Worm (Caenorhabditis elegans) whole organism, L1 larva: Measurements from ENCODE around the gene K04C2.2.

Source experiments
- C04F5.9 ChIP-seq: sonication (generic microtip); optimal IDR thresholded peaks from 2 replicates; lab custom pipeline; 2016; ENCODE audit warnings: missing genetic modification characterization, missing compliant biosample characterization
- Y116A8C.19 ChIP-seq: sonication (generic microtip); optimal IDR thresholded peaks from 2 replicates; lab custom pipeline; 2016; ENCODE audit warnings: missing compliant biosample characterization, missing genetic modification characterization, borderline replicate concordance
- alr-1 ChIP-seq: fragments of 200-800 bp; sonication (Bioruptor generic); optimal IDR thresholded peaks from 2 replicates; lab custom pipeline; 2018; ENCODE audit warnings: borderline replicate concordance, mild to moderate bottlenecking, missing genetic modification characterization, missing compliant biosample characterization
- blmp-1 ChIP-seq: fragments of 150-350 bp; optimal IDR thresholded peaks from 2 replicates; lab custom pipeline; 2014; ENCODE audit warnings: missing biosample characterization, missing genetic modification characterization
- ceh-63 ChIP-seq: fragments of 200-800 bp; sonication (Bioruptor generic); optimal IDR thresholded peaks from 2 replicates; lab custom pipeline; 2018; ENCODE audit warnings: mild to moderate bottlenecking, missing genetic modification characterization, missing compliant biosample characterization
- ceh-8 ChIP-seq: fragments of 200-800 bp; sonication (Bioruptor generic); optimal IDR thresholded peaks from 2 replicates; lab custom pipeline; 2018; ENCODE audit warnings: mild to moderate bottlenecking, missing genetic modification characterization, moderate library complexity, missing compliant biosample characterization
- ceh-90 ChIP-seq: sonication (generic microtip); optimal IDR thresholded peaks from 2 replicates; lab custom pipeline; 2016; ENCODE audit warnings: missing genetic modification characterization, missing compliant biosample characterization
- ces-1 ChIP-seq: fragments of 150-350 bp; optimal IDR thresholded peaks from 2 replicates; lab custom pipeline; 2014; ENCODE audit warnings: missing biosample characterization, missing genetic modification reagents, missing genetic modification characterization
- egl-13 ChIP-seq: sonication (generic microtip); optimal IDR thresholded peaks from 2 replicates; lab custom pipeline; 2016; ENCODE audit warnings: missing genotype, missing genetic modification reagents, missing genetic modification characterization, missing compliant biosample characterization
- egl-27 ChIP-seq, 2 experiments: fragments of 150-350 bp in 1 of 2; sonication (generic microtip); optimal IDR thresholded peaks; 3 replicates each; lab custom pipeline; 2017 to 2018; ENCODE audit warnings: missing biosample characterization in 2 of 2, missing genetic modification characterization in 2 of 2, missing genetic modification reagents in 2 of 2
- elt-3 ChIP-seq, 6 experiments: fragments of 150-350 bp in 1 of 6; sonication (generic microtip); optimal IDR thresholded peaks; 2 replicates each; lab custom pipeline; 2017 to 2018; ENCODE audit warnings: missing biosample characterization in 6 of 6, missing genetic modification characterization in 6 of 6, inconsistent platforms in 1 of 6
- fkh-4 ChIP-seq: sonication (generic microtip); optimal IDR thresholded peaks from 2 replicates; lab custom pipeline; 2016; ENCODE audit warnings: missing compliant biosample characterization, missing genetic modification characterization, borderline replicate concordance
- fkh-8 ChIP-seq: sonication (generic microtip); optimal IDR thresholded peaks from 2 replicates; lab custom pipeline; 2016; ENCODE audit warnings: mild to moderate bottlenecking, missing genetic modification characterization, missing compliant biosample characterization
- fos-1 ChIP-seq: fragments of 150-350 bp; optimal IDR thresholded peaks from 2 replicates; lab custom pipeline; 2014; ENCODE audit warnings: missing biosample characterization, missing genetic modification characterization
- grh-1 ChIP-seq: fragments of 200-800 bp; sonication (Bioruptor generic); IDR thresholded peaks from 2 replicates; pipeline ENCODE4 v1.3.6; 2022; ENCODE audit warnings: missing genetic modification reagents, missing genetic modification characterization, missing compliant biosample characterization
- hlh-4 ChIP-seq: sonication (generic microtip); optimal IDR thresholded peaks from 2 replicates; lab custom pipeline; 2016; ENCODE audit warnings: mild to moderate bottlenecking, missing genetic modification characterization, missing compliant biosample characterization
- hpl-2 ChIP-seq: fragments of 150-350 bp; optimal IDR thresholded peaks from 2 replicates; lab custom pipeline; 2014; ENCODE audit warnings: missing biosample characterization, missing genetic modification reagents, missing genetic modification characterization
- isw-1 ChIP-seq: fragments of 200-800 bp; sonication (Bioruptor generic); IDR thresholded peaks from 2 replicates; pipeline ENCODE4 v1.3.6; 2022; ENCODE audit warnings: missing genetic modification characterization, missing compliant biosample characterization
- jun-1 ChIP-seq: fragments of 150-350 bp; optimal IDR thresholded peaks from 2 replicates; lab custom pipeline; 2014; ENCODE audit warnings: missing biosample characterization, missing genetic modification reagents, missing genetic modification characterization
- lin-13 ChIP-seq: fragments of 150-350 bp; optimal IDR thresholded peaks from 2 replicates; lab custom pipeline; 2014; ENCODE audit warnings: missing biosample characterization, missing genetic modification reagents, missing genetic modification characterization
- lin-14 ChIP-seq: fragments of 200-800 bp; sonication (Bioruptor generic); optimal IDR thresholded peaks from 2 replicates; lab custom pipeline; 2018; ENCODE audit warnings: mild to moderate bottlenecking, missing genetic modification characterization, moderate library complexity, missing compliant biosample characterization
- lin-39 ChIP-seq: fragments of 150-350 bp; optimal IDR thresholded peaks from 2 replicates; lab custom pipeline; 2014; ENCODE audit warnings: missing biosample characterization, missing genetic modification reagents, missing genetic modification characterization
- lsy-2 ChIP-seq, 2 experiments: fragments of 150-350 bp; optimal IDR thresholded peaks; 2 replicates each; lab custom pipeline; 2014; ENCODE audit warnings: missing biosample characterization in 2 of 2, missing genetic modification characterization in 2 of 2
- mab-9 ChIP-seq: fragments of 200-800 bp; sonication (Bioruptor generic); IDR thresholded peaks from 2 replicates; pipeline ENCODE4 v1.3.6; 2022; ENCODE audit warnings: missing genetic modification reagents, missing genetic modification characterization, missing compliant biosample characterization
- mdl-1 ChIP-seq, 2 experiments: fragments of 150-350 bp; optimal IDR thresholded peaks; 2 replicates each; lab custom pipeline; 2014 to 2017; ENCODE audit warnings: missing biosample characterization in 2 of 2, missing genetic modification characterization in 2 of 2, inconsistent platforms in 1 of 2
- mep-1 ChIP-seq: fragments of 150-350 bp; optimal IDR thresholded peaks from 2 replicates; lab custom pipeline; 2014; ENCODE audit warnings: missing biosample characterization, missing genetic modification characterization
- nhr-11 ChIP-seq: fragments of 150-350 bp; optimal IDR thresholded peaks from 2 replicates; lab custom pipeline; 2014; ENCODE audit warnings: missing biosample characterization, missing genetic modification characterization
- nhr-12 ChIP-seq: sonication (generic microtip); optimal IDR thresholded peaks from 2 replicates; lab custom pipeline; 2017; ENCODE audit warnings: missing biosample characterization, missing genetic modification characterization
- nhr-19 ChIP-seq: fragments of 200-800 bp; sonication (Bioruptor generic); conservative IDR thresholded peaks from 2 replicates; pipeline ENCODE4 v1.3.6; 2022; ENCODE audit warnings: missing genetic modification characterization, missing compliant biosample characterization
- nhr-20 ChIP-seq: sonication (generic microtip); optimal IDR thresholded peaks from 2 replicates; lab custom pipeline; 2016; ENCODE audit warnings: mild to moderate bottlenecking, missing genetic modification characterization, missing compliant biosample characterization
- nhr-237 ChIP-seq: fragments of 150-350 bp; optimal IDR thresholded peaks from 2 replicates; lab custom pipeline; 2014; ENCODE audit warnings: missing biosample characterization, missing genetic modification characterization
- nhr-28 ChIP-seq: fragments of 150-350 bp; optimal IDR thresholded peaks from 2 replicates; lab custom pipeline; 2014; ENCODE audit warnings: missing biosample characterization, missing genetic modification characterization
- nhr-47 ChIP-seq: sonication (generic microtip); optimal IDR thresholded peaks from 2 replicates; lab custom pipeline; 2016; ENCODE audit warnings: mild to moderate bottlenecking, missing genetic modification characterization, moderate library complexity, missing compliant biosample characterization
- nhr-71 ChIP-seq: sonication (generic microtip); optimal IDR thresholded peaks from 2 replicates; lab custom pipeline; 2016; ENCODE audit warnings: mild to moderate bottlenecking, missing genetic modification characterization, moderate library complexity, missing compliant biosample characterization
- nhr-76 ChIP-seq: sonication (generic microtip); optimal IDR thresholded peaks from 2 replicates; lab custom pipeline; 2017; ENCODE audit warnings: missing biosample characterization, missing genetic modification characterization
- nhr-77 ChIP-seq: fragments of 150-350 bp; optimal IDR thresholded peaks from 2 replicates; lab custom pipeline; 2014; ENCODE audit warnings: missing biosample characterization, missing genetic modification characterization
- nhr-90 ChIP-seq: sonication (generic microtip); optimal IDR thresholded peaks from 2 replicates; lab custom pipeline; 2016; ENCODE audit warnings: mild to moderate bottlenecking, missing genetic modification characterization, missing compliant biosample characterization; ENCODE audit not compliant: poor library complexity
- pax-3 ChIP-seq: fragments of 200-800 bp; sonication (Bioruptor generic); optimal IDR thresholded peaks from 2 replicates; lab custom pipeline; 2018; ENCODE audit warnings: mild to moderate bottlenecking, missing genetic modification characterization, moderate library complexity, missing compliant biosample characterization
- pqm-1 ChIP-seq: sonication (generic microtip); optimal IDR thresholded peaks from 3 replicates; lab custom pipeline; 2017; ENCODE audit warnings: missing biosample characterization, missing genetic modification characterization
- rnt-1 ChIP-seq: sonication (generic microtip); optimal IDR thresholded peaks from 2 replicates; lab custom pipeline; 2016; ENCODE audit warnings: mild to moderate bottlenecking, missing genetic modification characterization, moderate library complexity, missing compliant biosample characterization
- skn-1 ChIP-seq: fragments of 150-350 bp; optimal IDR thresholded peaks from 2 replicates; lab custom pipeline; 2014; ENCODE audit warnings: missing biosample characterization, missing genetic modification characterization
- snu-23 ChIP-seq: sonication (generic microtip); optimal IDR thresholded peaks from 2 replicates; lab custom pipeline; 2016; ENCODE audit warnings: missing genetic modification characterization, missing compliant biosample characterization
- sptf-1 ChIP-seq: fragments of 150-350 bp; optimal IDR thresholded peaks from 2 replicates; lab custom pipeline; 2014; ENCODE audit warnings: missing biosample characterization, missing genetic modification characterization
- sup-37 ChIP-seq: fragments of 200-800 bp; sonication (Bioruptor generic); optimal IDR thresholded peaks from 2 replicates; lab custom pipeline; 2018; ENCODE audit warnings: mild to moderate bottlenecking, missing genetic modification characterization, missing compliant biosample characterization
- swsn-7 ChIP-seq: sonication (generic microtip); optimal IDR thresholded peaks from 2 replicates; lab custom pipeline; 2016; ENCODE audit warnings: missing genetic modification characterization, missing compliant biosample characterization
- tbx-2 ChIP-seq: sonication (generic microtip); optimal IDR thresholded peaks from 2 replicates; lab custom pipeline; 2016; ENCODE audit warnings: missing genetic modification characterization, missing compliant biosample characterization
- tlp-1 ChIP-seq: fragments of 150-350 bp; optimal IDR thresholded peaks from 2 replicates; lab custom pipeline; 2014; ENCODE audit warnings: missing biosample characterization, missing genetic modification characterization
- unc-130 ChIP-seq: fragments of 150-350 bp; optimal IDR thresholded peaks from 2 replicates; lab custom pipeline; 2017; ENCODE audit warnings: missing biosample characterization, missing genetic modification characterization, inconsistent platforms
- unc-30 ChIP-seq: sonication (generic microtip); optimal IDR thresholded peaks from 2 replicates; lab custom pipeline; 2017; ENCODE audit warnings: missing biosample characterization, missing genetic modification characterization
- unc-98 ChIP-seq: fragments of 200-800 bp; sonication (Bioruptor generic); IDR thresholded peaks from 2 replicates; pipeline ENCODE4 v1.3.6; 2022; ENCODE audit warnings: missing genetic modification characterization, missing compliant biosample characterization
- vab-15 ChIP-seq: sonication (generic microtip); optimal IDR thresholded peaks from 2 replicates; lab custom pipeline; 2017; ENCODE audit warnings: missing genotype, mild to moderate bottlenecking, missing genetic modification characterization, missing compliant biosample characterization
- zag-1 ChIP-seq: fragments of 150-350 bp; optimal IDR thresholded peaks from 2 replicates; lab custom pipeline; 2014; ENCODE audit warnings: missing biosample characterization, missing genetic modification characterization
- ztf-11 ChIP-seq, 2 experiments: sonication (generic microtip); optimal IDR thresholded peaks; 2 replicates each; lab custom pipeline; 2016 to 2017; ENCODE audit warnings: missing genetic modification characterization in 2 of 2, missing biosample characterization in 1 of 2, missing compliant biosample characterization in 1 of 2
- ztf-4 ChIP-seq: fragments of 150-350 bp; optimal IDR thresholded peaks from 2 replicates; lab custom pipeline; 2014; ENCODE audit warnings: missing biosample characterization, missing genetic modification characterization

K04C2.2 gene

DNA sequence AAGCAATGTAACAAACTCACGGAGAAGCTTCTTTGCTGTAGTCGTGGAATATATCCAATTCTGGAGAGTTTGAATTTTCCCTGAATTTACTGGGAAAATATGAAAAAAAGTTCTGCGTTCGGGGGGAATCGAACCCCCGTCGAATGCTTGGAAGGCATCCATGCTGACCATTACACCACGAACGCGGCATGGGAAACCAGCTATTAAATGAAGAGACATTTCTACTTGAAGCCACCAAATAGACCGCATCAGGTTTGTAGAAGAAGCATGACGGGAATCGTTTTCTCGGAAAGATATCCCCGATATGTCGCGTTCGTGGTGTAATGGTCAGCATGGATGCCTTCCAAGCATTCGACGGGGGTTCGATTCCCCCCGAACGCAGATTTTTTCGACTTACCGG lies 1.1 kb upstream of the K04C2.2 start (continued):
- TF ChIP-seq pqm-1 (tag; lab: Kevin White, UChicago) = no peak
- no peak for TF ChIP-seq nhr-76
- TF ChIP-seq Y116A8C.19 (tag; lab: Kevin White, UChicago) = no peak
- TF ChIP-seq ceh-90 (tag; lab: Kevin White, UChicago) = no peak
- no peak for TF ChIP-seq tlp-1 (tag; lab: Kevin White, UChicago)
- no peak for TF ChIP-seq fos-1 (tag; lab: Kevin White, UChicago)
- TF ChIP-seq blmp-1 (tag; lab: Kevin White, UChicago) = no peak
- TF ChIP-seq snu-23 (GFP tag; lab: Kevin White, UChicago) = peak; percentile 31
- no peak for TF ChIP-seq hlh-4 (tag; lab: Kevin White, UChicago)
- TF ChIP-seq zag-1 (tag; lab: Kevin White, UChicago) = no peak
- TF ChIP-seq nhr-47 (tag; lab: Kevin White, UChicago) = peak; percentile 22
- peak; percentile 4 for TF ChIP-seq nhr-20
- no peak for TF ChIP-seq isw-1 (GFP tag; lab: Robert Waterston, UW)
- no peak for TF ChIP-seq unc-98 (GFP tag; lab: Robert Waterston, UW)
- TF ChIP-seq lin-14 = no peak
- no peak for TF ChIP-seq ces-1 (GFP tag; lab: Kevin White, UChicago)
- no peak for TF ChIP-seq tbx-2
- no peak for TF ChIP-seq nhr-28
- TF ChIP-seq lin-39 (tag; lab: Kevin White, UChicago) = no peak
- TF ChIP-seq skn-1 (tag; lab: Kevin White, UChicago) = no peak
- TF ChIP-seq alr-1 (tag; lab: Kevin White, UChicago) = no peak
- peak; percentile 16 for TF ChIP-seq rnt-1 (tag; lab: Kevin White, UChicago)
- TF ChIP-seq sptf-1 = no peak
- no peak for TF ChIP-seq nhr-237 (tag; lab: Kevin White, UChicago)
- no peak for TF ChIP-seq ztf-4 (tag; lab: Kevin White, UChicago)
- no peak for TF ChIP-seq C04F5.9 (tag; lab: Kevin White, UChicago)
- TF ChIP-seq egl-13 (tag; lab: Kevin White, UChicago) = no peak
- peak in 1 of 2 experiments; percentile 22 for TF ChIP-seq mdl-1 (tag; optimal IDR thresholded peaks at IDR 0.05; lab: Kevin White, UChicago)
- no peak for TF ChIP-seq nhr-12 (tag; lab: Kevin White, UChicago)
- no peak for TF ChIP-seq egl-27 (tag; optimal IDR thresholded peaks at IDR 0.05; lab: Kevin White, UChicago)
- TF ChIP-seq nhr-11 = no peak
- TF ChIP-seq fkh-4 = no peak
- TF ChIP-seq lin-13 (GFP tag; lab: Kevin White, UChicago) = no peak
- no peak for TF ChIP-seq nhr-90
- no peak for TF ChIP-seq mab-9 (GFP tag; lab: Robert Waterston, UW)
- TF ChIP-seq nhr-19 = peak; percentile 38
- TF ChIP-seq swsn-7 (tag; lab: Kevin White, UChicago) = no peak
- no peak for TF ChIP-seq pax-3 (tag; lab: Kevin White, UChicago)
- TF ChIP-seq ceh-63 (GFP tag; lab: Kevin White, UChicago) = no peak
- no peak for TF ChIP-seq ztf-11 (tag; optimal IDR thresholded peaks at IDR 0.05; lab: Kevin White, UChicago)
- no peak for TF ChIP-seq jun-1
- peak in 1 of 6 experiments; percentile 13 for TF ChIP-seq elt-3 (tag; optimal IDR thresholded peaks at IDR 0.05; lab: Kevin White, UChicago)
- no peak for TF ChIP-seq fkh-8 (tag; lab: Kevin White, UChicago)
- no peak for TF ChIP-seq unc-30 (tag; lab: Kevin White, UChicago)
- no peak for TF ChIP-seq hpl-2
- no peak for TF ChIP-seq vab-15 (tag; lab: Kevin White, UChicago)
- no peak for TF ChIP-seq ceh-8 (GFP tag; lab: Kevin White, UChicago)
- no peak for TF ChIP-seq nhr-77
- no peak for TF ChIP-seq unc-130 (tag; lab: Kevin White, UChicago)
- TF ChIP-seq grh-1 (GFP tag; lab: Robert Waterston, UW) = no peak
- TF ChIP-seq mep-1 (tag; lab: Kevin White, UChicago) = peak; percentile 13
- TF ChIP-seq sup-37 (GFP tag; lab: Kevin White, UChicago) = no peak
- TF ChIP-seq nhr-71 (tag; lab: Kevin White, UChicago) = peak; percentile 34
- peak in 1 of 2 experiments; percentile 46 for TF ChIP-seq lsy-2 (tag; optimal IDR thresholded peaks at IDR 0.05; lab: Kevin White, UChicago)
